Fruit fly (Drosophila melanogaster): ENCODE data around the gene CG14780.

dm6 chrX:1476848-1477247 lies 4.5 kb downstream of the CG14780 start, which contains the start of the genes Rab27 and mei-38:
- no peak for TF ChIP-seq CG8478 (optimal IDR thresholded peaks at IDR 0.05)
- peak in 1 of 2 experiments; percentile 6 for TF ChIP-seq CTCF (optimal IDR thresholded peaks at IDR 0.05)
